Worm (Caenorhabditis elegans) whole organism, L4 larva: ENCODE measurements around the gene sri-19.

Experiments used
- F44E2.7 ChIP-seq: fragments of 200-800 bp; sonication (Bioruptor generic); IDR thresholded peaks from 2 replicates; pipeline ENCODE4 v2.1.2; 2022; ENCODE audit warnings: missing genetic modification characterization, missing compliant biosample characterization
- R02D3.7 ChIP-seq: fragments of 150-350 bp; sonication (generic microtip); optimal IDR thresholded peaks from 3 replicates; lab custom pipeline; 2014; ENCODE audit warnings: missing biosample characterization, missing genetic modification characterization
- T20F7.1 ChIP-seq: fragments of 200-800 bp; sonication (Bioruptor generic); optimal IDR thresholded peaks from 2 replicates; lab custom pipeline; 2018; ENCODE audit warnings: mild to moderate bottlenecking, missing genetic modification characterization, missing compliant biosample characterization
- Y105C5A.15 ChIP-seq: fragments of 200-800 bp; sonication (Bioruptor generic); IDR thresholded peaks from 2 replicates; pipeline ENCODE4 v1.3.6; 2022; ENCODE audit warnings: missing genetic modification characterization, missing compliant biosample characterization
- aha-1 ChIP-seq: fragments of 150-350 bp; peaks from one replicate; lab custom pipeline; 2014; ENCODE audit warnings: missing biosample characterization, missing genetic modification characterization
- ceh-44 ChIP-seq: fragments of 200-800 bp; sonication (Bioruptor generic); IDR thresholded peaks from 2 replicates; pipeline ENCODE4 v1.3.6; 2022; ENCODE audit warnings: missing genetic modification reagents, missing genetic modification characterization, missing compliant biosample characterization
- ces-1 ChIP-seq: fragments of 150-350 bp; sonication (generic microtip); optimal IDR thresholded peaks from 4 replicates; lab custom pipeline; 2014; ENCODE audit warnings: missing biosample characterization, missing genetic modification reagents, missing genetic modification characterization
- cey-2 ChIP-seq: sonication (generic microtip); optimal IDR thresholded peaks from 3 replicates; lab custom pipeline; 2017; ENCODE audit warnings: missing genetic modification characterization, mild to moderate bottlenecking, missing compliant biosample characterization, antibody characterized with exemption, borderline replicate concordance; ENCODE audit not compliant: insufficient read depth
- ctbp-1 ChIP-seq: fragments of 200-800 bp; sonication (Bioruptor generic); IDR thresholded peaks from 2 replicates; pipeline ENCODE4 v1.3.6; 2022; ENCODE audit warnings: missing genetic modification reagents, missing genetic modification characterization, missing compliant biosample characterization
- daf-12 ChIP-seq: fragments of 150-350 bp; optimal IDR thresholded peaks from 2 replicates; lab custom pipeline; 2014; ENCODE audit warnings: missing biosample characterization, missing genetic modification reagents, missing genetic modification characterization
- daf-16 ChIP-seq, 3 experiments: sonication (generic microtip); optimal IDR thresholded peaks; 2 replicates each; lab custom pipeline; 2016 to 2017; ENCODE audit warnings: missing genetic modification characterization in 3 of 3, missing genetic modification reagents in 3 of 3, mild to moderate bottlenecking in 2 of 3, missing compliant biosample characterization in 2 of 3, missing biosample characterization in 1 of 3, moderate library complexity in 1 of 3
- dmd-6 ChIP-seq: fragments of 200-800 bp; sonication (Bioruptor generic); IDR thresholded peaks from 2 replicates; pipeline ENCODE4 v1.3.6; 2022; ENCODE audit warnings: missing genetic modification reagents, missing genetic modification characterization, missing compliant biosample characterization
- dmd-8 ChIP-seq: fragments of 200-800 bp; sonication (Bioruptor generic); IDR thresholded peaks from 2 replicates; pipeline ENCODE4 v1.3.6; 2022; ENCODE audit warnings: missing genetic modification characterization, missing compliant biosample characterization
- egl-27 ChIP-seq: sonication (generic microtip); optimal IDR thresholded peaks from 3 replicates; lab custom pipeline; 2017; ENCODE audit warnings: missing biosample characterization, missing genetic modification reagents, missing genetic modification characterization
- hif-1 ChIP-seq, 2 experiments: sonication (generic microtip); optimal IDR thresholded peaks; 2 replicates each; lab custom pipeline; 2016 to 2017; ENCODE audit warnings: missing compliant biosample characterization in 2 of 2, missing genetic modification characterization in 2 of 2, missing genetic modification reagents in 2 of 2, missing genotype in 2 of 2, mild to moderate bottlenecking in 1 of 2
- hmg-1.1 ChIP-seq: fragments of 200-800 bp; sonication (Bioruptor generic); IDR thresholded peaks from 2 replicates; pipeline ENCODE4 v1.3.6; 2022; ENCODE audit warnings: missing genetic modification reagents, missing genetic modification characterization, missing compliant biosample characterization
- jun-1 ChIP-seq: fragments of 150-350 bp; optimal IDR thresholded peaks from 2 replicates; lab custom pipeline; 2014; ENCODE audit warnings: missing biosample characterization, missing genetic modification reagents, missing genetic modification characterization
- lin-13 ChIP-seq: fragments of 150-350 bp; optimal IDR thresholded peaks from 2 replicates; lab custom pipeline; 2014; ENCODE audit warnings: missing biosample characterization, missing genetic modification reagents, missing genetic modification characterization
- lir-3 ChIP-seq: sonication (generic microtip); optimal IDR thresholded peaks from 2 replicates; lab custom pipeline; 2016; ENCODE audit warnings: mild to moderate bottlenecking, missing genetic modification characterization, missing compliant biosample characterization
- mdl-1 ChIP-seq, 2 experiments: fragments of 150-350 bp in 1 of 2; sonication (generic microtip) in 1 of 2; optimal IDR thresholded peaks; 2 replicates each; lab custom pipeline; 2014 to 2017; ENCODE audit warnings: missing biosample characterization in 2 of 2, missing genetic modification characterization in 2 of 2
- mdt-29 ChIP-seq: fragments of 200-800 bp; sonication (Bioruptor generic); IDR thresholded peaks from 2 replicates; pipeline ENCODE4 v1.3.6; 2022; ENCODE audit warnings: missing genetic modification reagents, missing genetic modification characterization, missing compliant biosample characterization
- nhr-10 ChIP-seq: fragments of 150-350 bp; optimal IDR thresholded peaks from 2 replicates; lab custom pipeline; 2014; ENCODE audit warnings: missing biosample characterization, missing genetic modification characterization
- nhr-102 ChIP-seq: sonication (generic microtip); optimal IDR thresholded peaks from 2 replicates; lab custom pipeline; 2016; ENCODE audit warnings: mild to moderate bottlenecking, missing genetic modification characterization, moderate library complexity, missing compliant biosample characterization
- nhr-11 ChIP-seq: fragments of 150-350 bp; optimal IDR thresholded peaks from 2 replicates; lab custom pipeline; 2014; ENCODE audit warnings: missing biosample characterization, missing genetic modification characterization
- nhr-111 ChIP-seq: fragments of 200-800 bp; sonication (Bioruptor generic); optimal IDR thresholded peaks from 2 replicates; lab custom pipeline; 2018; ENCODE audit warnings: mild to moderate bottlenecking, missing genetic modification characterization, missing compliant biosample characterization
- nhr-41 ChIP-seq: fragments of 200-800 bp; sonication (Bioruptor generic); IDR thresholded peaks from 2 replicates; pipeline ENCODE4 v1.3.6; 2022; ENCODE audit warnings: missing genetic modification reagents, missing genetic modification characterization, missing compliant biosample characterization
- nhr-6 ChIP-seq: fragments of 150-350 bp; optimal IDR thresholded peaks from 2 replicates; lab custom pipeline; 2014; ENCODE audit warnings: missing biosample characterization, missing genetic modification characterization
- nhr-76 ChIP-seq: fragments of 150-350 bp; optimal IDR thresholded peaks from 2 replicates; lab custom pipeline; 2014; ENCODE audit warnings: missing biosample characterization, missing genetic modification characterization
- php-3 ChIP-seq: fragments of 200-800 bp; sonication (Bioruptor generic); IDR thresholded peaks from 2 replicates; pipeline ENCODE4 v1.3.6; 2022; ENCODE audit warnings: missing genetic modification reagents, missing genetic modification characterization, missing compliant biosample characterization
- saeg-2 ChIP-seq: fragments of 200-800 bp; sonication (Bioruptor generic); IDR thresholded peaks from 2 replicates; pipeline ENCODE4 v1.3.6; 2022; ENCODE audit warnings: missing genetic modification reagents, missing genetic modification characterization, missing compliant biosample characterization
- sdz-12 ChIP-seq: fragments of 200-800 bp; sonication (Bioruptor generic); optimal IDR thresholded peaks from 2 replicates; lab custom pipeline; 2018; ENCODE audit warnings: mild to moderate bottlenecking, missing genetic modification characterization, missing compliant biosample characterization
- set-16 ChIP-seq: fragments of 200-800 bp; sonication (Bioruptor generic); IDR thresholded peaks from 2 replicates; pipeline ENCODE4 v1.3.6; 2022; ENCODE audit warnings: missing genetic modification reagents, missing genetic modification characterization, missing compliant biosample characterization
- snpc-4 ChIP-seq: fragments of 150-350 bp; optimal IDR thresholded peaks from 2 replicates; lab custom pipeline; 2014; ENCODE audit warnings: missing biosample characterization, missing genetic modification characterization
- spr-1 ChIP-seq: sonication (generic microtip); optimal IDR thresholded peaks from 2 replicates; lab custom pipeline; 2016; ENCODE audit warnings: mild to moderate bottlenecking, missing genetic modification characterization, missing compliant biosample characterization
- spr-3 ChIP-seq: fragments of 200-800 bp; sonication (Bioruptor generic); optimal IDR thresholded peaks from 2 replicates; lab custom pipeline; 2018; ENCODE audit warnings: mild to moderate bottlenecking, missing genetic modification characterization, missing compliant biosample characterization
- unc-130 ChIP-seq: sonication (generic microtip); optimal IDR thresholded peaks from 2 replicates; lab custom pipeline; 2016; ENCODE audit warnings: missing genetic modification reagents, missing genetic modification characterization, missing compliant biosample characterization
- unc-39 ChIP-seq: sonication (generic microtip); optimal IDR thresholded peaks from 2 replicates; lab custom pipeline; 2017; ENCODE audit warnings: missing biosample characterization, missing genetic modification characterization
- vab-7 ChIP-seq: fragments of 200-800 bp; sonication (Bioruptor generic); IDR thresholded peaks from 2 replicates; pipeline ENCODE4 v1.3.6; 2022; ENCODE audit warnings: missing genetic modification reagents, missing genetic modification characterization, missing compliant biosample characterization
- zag-1 ChIP-seq: fragments of 150-350 bp; optimal IDR thresholded peaks from 2 replicates; lab custom pipeline; 2014; ENCODE audit warnings: missing biosample characterization, missing genetic modification characterization
- zfp-2 ChIP-seq: sonication (generic microtip); optimal IDR thresholded peaks from 2 replicates; lab custom pipeline; 2016; ENCODE audit warnings: mild to moderate bottlenecking, missing genetic modification characterization, missing compliant biosample characterization
- zfp-3 ChIP-seq: fragments of 200-800 bp; sonication (Bioruptor generic); conservative IDR thresholded peaks from 2 replicates; pipeline ENCODE4 v1.3.6; 2022; ENCODE audit warnings: missing genetic modification reagents, missing genetic modification characterization, missing compliant biosample characterization
- zip-11 ChIP-seq: fragments of 200-800 bp; sonication (Bioruptor generic); IDR thresholded peaks from 2 replicates; pipeline ENCODE4 v1.3.6; 2022; ENCODE audit warnings: missing genetic modification characterization, missing compliant biosample characterization
- zip-2 ChIP-seq: fragments of 150-350 bp; optimal IDR thresholded peaks from 2 replicates; lab custom pipeline; 2014; ENCODE audit warnings: missing biosample characterization, missing genetic modification characterization
- ztf-11 ChIP-seq: fragments of 150-350 bp; optimal IDR thresholded peaks from 2 replicates; lab custom pipeline; 2014; ENCODE audit warnings: missing biosample characterization, missing genetic modification characterization

Gene sri-19

ce11 chrIV:10909708-10910107 is 48.5 kb upstream of the sri-19 start, which contains the start of gene pyk-2 (continued):
- TF ChIP-seq lir-3 (tag; lab: Kevin White, UChicago) (no peak), saeg-2 (GFP tag; lab: Robert Waterston, UW) (no peak), sdz-12 (GFP tag; lab: Kevin White, UChicago) (no peak), daf-16 (GFP tag; optimal IDR thresholded peaks at IDR 0.05; lab: Kevin White, UChicago) (no peak), daf-16 (tag; optimal IDR thresholded peaks at IDR 0.05; lab: Kevin White, UChicago) (peak; percentile 80), ctbp-1 (GFP tag; lab: Robert Waterston, UW) (no peak), Y105C5A.15 (GFP tag; lab: Robert Waterston, UW) (no peak), jun-1 (no peak), zip-11 (GFP tag; lab: Robert Waterston, UW) (no peak), spr-1 (no peak), dmd-8 (GFP tag; lab: Robert Waterston, UW) (no peak), php-3 (GFP tag; lab: Robert Waterston, UW) (0 out of 2 replicates have a peak, but pooled peaks have one; percentile 39), ces-1 (GFP tag; lab: Kevin White, UChicago) (no peak), mdt-29 (GFP tag; lab: Robert Waterston, UW) (no peak), cey-2 (tag; lab: Kevin White, UChicago) (no peak), nhr-102 (tag; lab: Kevin White, UChicago) (no peak), daf-12 (tag; lab: Kevin White, UChicago) (no peak), F44E2.7 (GFP tag; lab: Robert Waterston, UW) (no peak), egl-27 (tag; lab: Kevin White, UChicago) (no peak), zag-1 (tag; lab: Kevin White, UChicago) (no peak), zip-2 (tag; lab: Kevin White, UChicago) (no peak), mdl-1 (tag; optimal IDR thresholded peaks at IDR 0.05; lab: Kevin White, UChicago) (peak in 1 of 2 experiments; percentile 37), dmd-6 (GFP tag; lab: Robert Waterston, UW) (no peak; the same call in none of the 2 replicates), nhr-41 (GFP tag; lab: Robert Waterston, UW) (no peak), nhr-111 (GFP tag; lab: Kevin White, UChicago) (no peak), R02D3.7 (no peak), set-16 (GFP tag; lab: Robert Waterston, UW) (no peak), ztf-11 (no peak), unc-39 (tag; lab: Kevin White, UChicago) (no peak), T20F7.1 (GFP tag; lab: Kevin White, UChicago) (peak; percentile 36), aha-1 (tag; lab: Kevin White, UChicago) (no peak), nhr-11 (tag; lab: Kevin White, UChicago) (no peak), hif-1 (tag; optimal IDR thresholded peaks at IDR 0.05; lab: Kevin White, UChicago) (no peak), unc-130 (GFP tag; lab: Kevin White, UChicago) (no peak), lin-13 (GFP tag; lab: Kevin White, UChicago) (no peak), snpc-4 (no peak), nhr-10 (tag; lab: Kevin White, UChicago) (no peak), nhr-76 (tag; lab: Kevin White, UChicago) (no peak), hmg-1.1 (GFP tag; lab: Robert Waterston, UW) (no peak), zfp-2 (no peak), zfp-3 (GFP tag; lab: Robert Waterston, UW) (no peak), nhr-6 (tag; lab: Kevin White, UChicago) (no peak), spr-3 (no peak), ceh-44 (GFP tag; lab: Robert Waterston, UW) (no peak), vab-7 (GFP tag; lab: Robert Waterston, UW) (no peak)
